Fruit fly (Drosophila melanogaster) Kc167 (cell line): ENCODE results near the gene bam.

Experiments used
- Myc ChIP-seq: fragments of >200 bp; optimal IDR thresholded peaks from 2 replicates; lab custom pipeline; 2017; ENCODE audit warnings: missing external identifiers
- Sin3A ChIP-seq: fragments of >200 bp; optimal IDR thresholded peaks from 2 replicates; lab custom pipeline; 2018; ENCODE audit warnings: missing external identifiers
- h ChIP-seq: fragments of >200 bp; optimal IDR thresholded peaks from 3 replicates; lab custom pipeline; 2018; ENCODE audit warnings: missing external identifiers
- insv ChIP-seq: fragments of >200 bp; optimal IDR thresholded peaks from 3 replicates; lab custom pipeline; 2018; ENCODE audit warnings: missing external identifiers
- psq ChIP-seq: fragments of >200 bp; optimal IDR thresholded peaks from 2 replicates; lab custom pipeline; 2017; ENCODE audit warnings: missing external identifiers
- ttk ChIP-seq: sonication (Bioruptor generic); optimal IDR thresholded peaks from 2 replicates; lab custom pipeline; 2017; ENCODE audit warnings: missing external identifiers

The bam gene

DNA sequence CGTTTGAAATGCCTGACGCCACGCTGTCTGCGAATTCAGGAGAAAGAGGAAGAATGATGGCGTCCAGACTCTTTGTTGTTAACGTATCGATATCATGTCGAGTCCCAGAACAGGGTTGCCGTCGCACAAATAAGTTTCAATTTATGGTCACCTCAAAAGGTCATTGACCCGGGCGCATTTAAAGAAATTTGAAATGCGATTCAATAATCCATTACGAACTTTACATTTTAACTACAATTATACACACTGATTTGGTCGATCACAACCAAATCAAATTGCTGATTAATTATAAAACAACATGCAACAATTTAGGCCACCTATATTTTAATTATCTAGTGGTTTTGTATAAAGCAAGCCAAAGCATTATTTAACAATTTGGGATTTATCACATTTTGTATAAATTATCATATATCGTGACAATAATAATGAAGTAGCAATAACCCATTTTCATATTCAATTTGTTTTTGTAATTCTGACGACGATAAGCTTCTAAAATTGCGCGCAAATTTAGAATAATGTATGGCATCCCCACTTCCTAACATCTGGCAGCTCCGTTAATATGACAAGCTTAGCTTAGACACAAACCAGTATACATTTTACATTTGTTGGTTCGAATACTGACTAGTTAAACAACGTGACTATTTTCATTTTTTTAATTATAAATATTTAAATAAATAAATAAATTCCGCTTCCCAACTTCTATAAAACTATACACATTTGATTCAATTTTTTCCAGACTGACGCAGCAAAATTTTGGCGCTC lies at the start of gene bam:
TSS of gene bam (minus strand) at position 58 of the 762 bp plus-strand sequence.
- TF ChIP-seq h (lab: Kevin White, UChicago) (no peak), Myc (no peak), ttk (lab: Kevin White, UChicago) (no peak), psq (lab: Kevin White, UChicago) (no peak), insv (lab: Kevin White, UChicago) (no peak), Sin3A (lab: Kevin White, UChicago) (no peak)

DNA sequence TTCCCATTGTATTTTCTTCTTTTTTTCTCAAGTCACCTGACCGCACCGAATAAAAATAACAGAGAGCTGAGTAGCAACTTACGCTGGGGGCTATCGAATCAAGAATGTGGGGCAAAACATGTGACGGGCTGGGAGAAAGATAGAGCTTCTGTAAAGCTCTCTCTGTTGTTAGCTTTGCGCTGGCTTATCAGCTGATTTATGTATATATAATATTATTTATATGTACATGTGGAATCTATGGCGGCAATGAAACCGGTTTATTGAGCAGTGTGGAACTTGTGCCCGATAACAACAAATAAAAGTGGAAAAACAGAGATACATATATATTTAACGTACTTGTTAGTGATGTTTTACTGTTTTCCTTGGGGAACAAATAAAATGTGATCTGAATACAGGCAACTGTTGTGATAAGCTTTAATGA lies 48.0 kb upstream of the bam start, which contains the start of gene CG31098:
TSS of gene CG31098 (minus strand) at position 114 of the 421 bp plus-strand sequence.
- TF ChIP-seq insv (lab: Kevin White, UChicago): no peak
- TF ChIP-seq Sin3A (lab: Kevin White, UChicago): no peak
- TF ChIP-seq Myc: no peak
- TF ChIP-seq ttk (lab: Kevin White, UChicago): no peak
- no peak for TF ChIP-seq h (lab: Kevin White, UChicago)
- no peak for TF ChIP-seq psq (lab: Kevin White, UChicago)

DNA sequence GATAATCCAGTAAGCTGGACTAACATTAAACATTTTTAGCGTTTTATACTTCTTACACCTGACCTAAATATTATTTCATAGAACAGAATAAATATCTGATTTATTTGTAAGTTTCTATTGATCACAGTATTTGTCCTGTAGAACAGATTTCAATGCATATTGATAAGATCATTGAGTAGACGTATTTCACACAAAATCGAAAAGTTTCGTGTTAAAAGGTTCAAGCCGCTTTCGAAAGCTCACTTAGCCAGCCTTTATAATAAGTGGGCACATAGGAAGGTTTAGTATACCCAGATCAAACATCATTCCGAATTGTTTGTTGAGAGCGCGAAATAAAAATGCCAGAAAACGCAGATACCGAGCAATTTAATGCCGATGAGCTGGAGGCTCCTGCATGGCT lies 44.7 kb upstream of the bam start, which contains the start of gene CG11893:
TSS of gene CG11893 (plus strand) at position 301 of the 400 bp plus-strand sequence.
- TF ChIP-seq Sin3A (lab: Kevin White, UChicago): no peak
- TF ChIP-seq insv (lab: Kevin White, UChicago): no peak
- no peak for TF ChIP-seq psq (lab: Kevin White, UChicago)
- TF ChIP-seq h (lab: Kevin White, UChicago): no peak
- no peak for TF ChIP-seq Myc
- TF ChIP-seq ttk (lab: Kevin White, UChicago): no peak

DNA sequence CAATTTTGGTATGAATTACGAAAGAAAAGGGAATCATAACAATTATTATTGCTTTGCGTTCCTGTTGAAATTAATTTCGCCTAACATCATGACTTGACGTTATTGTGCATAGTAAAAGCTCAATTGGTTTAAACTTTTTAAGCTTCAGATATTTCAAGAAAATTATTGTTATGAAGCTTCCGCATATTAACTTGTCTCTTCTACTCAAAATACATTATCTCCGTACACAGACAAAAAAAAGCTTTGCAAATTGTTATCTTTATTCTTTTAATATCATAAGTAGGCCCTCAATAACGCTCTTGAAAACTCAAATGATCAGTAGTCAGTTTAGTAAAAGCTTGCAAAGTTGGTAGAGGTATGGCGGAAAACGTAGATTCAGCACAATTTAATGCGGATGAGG lies 42.2 kb upstream of the bam start, which contains the start of gene CG13658:
TSS of gene CG13658 (plus strand) at position 347 of the 400 bp plus-strand sequence.
- TF ChIP-seq h (lab: Kevin White, UChicago): no peak
- no peak for TF ChIP-seq ttk (lab: Kevin White, UChicago)
- no peak for TF ChIP-seq Sin3A (lab: Kevin White, UChicago)
- no peak for TF ChIP-seq insv (lab: Kevin White, UChicago)
- TF ChIP-seq psq (lab: Kevin White, UChicago): no peak
- no peak for TF ChIP-seq Myc

dm6 chr3R:25285173-25285572 lies 40.3 kb upstream of the bam start, which contains the start of gene CG31104:
TSS of gene CG31104 (plus strand) at chr3R:25285473.
- TF ChIP-seq h (lab: Kevin White, UChicago) (no peak), ttk (lab: Kevin White, UChicago) (no peak), Sin3A (lab: Kevin White, UChicago) (no peak), psq (lab: Kevin White, UChicago) (no peak), insv (lab: Kevin White, UChicago) (no peak), Myc (no peak)

- TF ChIP-seq insv (lab: Kevin White, UChicago) (no peak), psq (lab: Kevin White, UChicago) (no peak), Sin3A (lab: Kevin White, UChicago) (no peak), Myc (no peak), ttk (lab: Kevin White, UChicago) (no peak), h (lab: Kevin White, UChicago) (no peak)
Measured at dm6 chr3R:25283209-25283670, 38.3 kb upstream of the bam start, which contains the start of gene CG31300. TSS of gene CG31300 (plus strand) at chr3R:25283620.

- TF ChIP-seq psq (lab: Kevin White, UChicago) (no peak), h (lab: Kevin White, UChicago) (no peak), ttk (lab: Kevin White, UChicago) (no peak), Myc (no peak), Sin3A (lab: Kevin White, UChicago) (no peak), insv (lab: Kevin White, UChicago) (no peak)
Measured at dm6 chr3R:25281165-25281564, 36.3 kb upstream of the bam start, which contains the start of gene CG11892. TSS of gene CG11892 (plus strand) at chr3R:25281548.

- TF ChIP-seq insv (lab: Kevin White, UChicago) (no peak), ttk (lab: Kevin White, UChicago) (no peak), h (lab: Kevin White, UChicago) (no peak), Myc (no peak), psq (lab: Kevin White, UChicago) (no peak), Sin3A (lab: Kevin White, UChicago) (no peak)
Measured at dm6 chr3R:25279796-25280350, 35.0 kb upstream of the bam start, which contains the start of gene CG10514. TSS of gene CG10514 (minus strand) at chr3R:25279846.

dm6 chr3R:25277112-25277511 lies 32.2 kb upstream of the bam start, which contains the start of gene CG10513:
TSS of gene CG10513 (minus strand) at chr3R:25277212.
- TF ChIP-seq Myc (no peak), insv (lab: Kevin White, UChicago) (no peak), psq (lab: Kevin White, UChicago) (no peak), Sin3A (lab: Kevin White, UChicago) (no peak), h (lab: Kevin White, UChicago) (no peak), ttk (lab: Kevin White, UChicago) (no peak)

dm6 chr3R:25275276-25275675 lies 30.4 kb upstream of the bam start:
- TF ChIP-seq Sin3A (lab: Kevin White, UChicago) (no peak), insv (lab: Kevin White, UChicago) (no peak), h (lab: Kevin White, UChicago) (no peak), Myc (no peak), ttk (lab: Kevin White, UChicago) (no peak), psq (lab: Kevin White, UChicago) (no peak)

dm6 chr3R:25273537-25273936 lies 28.6 kb upstream of the bam start, which contains the start of gene CG11878:
TSS of gene CG11878 (plus strand) at chr3R:25273837.
- no peak for TF ChIP-seq Sin3A (lab: Kevin White, UChicago)
- TF ChIP-seq insv (lab: Kevin White, UChicago): no peak
- no peak for TF ChIP-seq psq (lab: Kevin White, UChicago)
- no peak for TF ChIP-seq ttk (lab: Kevin White, UChicago)
- no peak for TF ChIP-seq h (lab: Kevin White, UChicago)
- no peak for TF ChIP-seq Myc
